Worm (Caenorhabditis elegans): ENCODE results near the gene F07C3.9.

ce11 chrV:9272624-9273023 lies 18.2 kb upstream of the F07C3.9 start:
- TF ChIP-seq ces-1 (GFP tag; optimal IDR thresholded peaks at IDR 0.05) (no peak), tbx-2 (tag; optimal IDR thresholded peaks at IDR 0.05) (no peak), snu-23 (GFP tag; optimal IDR thresholded peaks at IDR 0.05) (no peak), ceh-82 (tag; optimal IDR thresholded peaks at IDR 0.05) (no peak), unc-62 (GFP tag; optimal IDR thresholded peaks at IDR 0.05) (no peak), nhr-12 (tag; optimal IDR thresholded peaks at IDR 0.05) (no peak), nhr-237 (tag; optimal IDR thresholded peaks at IDR 0.05) (no peak), ztf-4 (tag; optimal IDR thresholded peaks at IDR 0.05) (no peak), nhr-11 (tag; optimal IDR thresholded peaks at IDR 0.05) (no peak), nhr-90 (tag; optimal IDR thresholded peaks at IDR 0.05; ENCODE audit: poor library complexity) (no peak)
